Worm (Caenorhabditis elegans) whole organism, early embryonic: ENCODE measurements around the gene F46C5.6.

Source experiments
- B0310.2 ChIP-seq: sonication (generic microtip); optimal IDR thresholded peaks from 2 replicates; lab custom pipeline; 2016; ENCODE audit warnings: mild to moderate bottlenecking, missing genetic modification characterization, missing compliant biosample characterization
- F13C5.2 ChIP-seq: sonication (generic microtip); optimal IDR thresholded peaks from 2 replicates; lab custom pipeline; 2017; ENCODE audit warnings: mild to moderate bottlenecking, missing genetic modification characterization, inconsistent platforms, missing compliant biosample characterization
- aly-1 ChIP-seq: sonication (generic microtip); optimal IDR thresholded peaks from 2 replicates; lab custom pipeline; 2016; ENCODE audit warnings: missing genetic modification characterization, missing compliant biosample characterization
- ama-1 ChIP-seq: fragments of 150-350 bp; optimal IDR thresholded peaks from 2 replicates; lab custom pipeline; 2014
- ceh-13 ChIP-seq: fragments of 200-800 bp; sonication (Bioruptor generic); optimal IDR thresholded peaks from 2 replicates; lab custom pipeline; 2018; ENCODE audit warnings: mild to moderate bottlenecking, missing genetic modification characterization, missing compliant biosample characterization
- ceh-36 ChIP-seq: sonication (generic microtip); optimal IDR thresholded peaks from 2 replicates; lab custom pipeline; 2016; ENCODE audit warnings: missing genetic modification characterization, inconsistent platforms, missing compliant biosample characterization
- ets-7 ChIP-seq: sonication (generic microtip); optimal IDR thresholded peaks from 2 replicates; lab custom pipeline; 2016; ENCODE audit warnings: missing genotype, missing genetic modification characterization, missing compliant biosample characterization
- flt-1 ChIP-seq: fragments of 200-800 bp; sonication (Bioruptor generic); IDR thresholded peaks from 2 replicates; pipeline ENCODE4 v1.3.6; 2022; ENCODE audit warnings: missing genetic modification characterization, missing compliant biosample characterization
- hmbx-1 ChIP-seq: sonication (generic microtip); optimal IDR thresholded peaks from 2 replicates; lab custom pipeline; 2016; ENCODE audit warnings: mild to moderate bottlenecking, missing genetic modification characterization, missing compliant biosample characterization
- hmg-4 ChIP-seq: fragments of 200-800 bp; sonication (Bioruptor generic); optimal IDR thresholded peaks from 2 replicates; lab custom pipeline; 2018; ENCODE audit warnings: mild to moderate bottlenecking, missing genetic modification characterization, missing compliant biosample characterization
- hnd-1 ChIP-seq: sonication (generic microtip); optimal IDR thresholded peaks from 2 replicates; lab custom pipeline; 2016; ENCODE audit warnings: missing genetic modification characterization, missing compliant biosample characterization
- pes-1 ChIP-seq: fragments of 200-800 bp; sonication (Bioruptor generic); IDR thresholded peaks from 2 replicates; pipeline ENCODE4 v1.3.6; 2022; ENCODE audit warnings: missing genetic modification reagents, missing genetic modification characterization, missing compliant biosample characterization
- scrt-1 ChIP-seq: fragments of 200-800 bp; sonication (Bioruptor generic); IDR thresholded peaks from 2 replicates; pipeline ENCODE4 v1.3.6; 2022; ENCODE audit warnings: missing genetic modification characterization, missing compliant biosample characterization
- sea-1 ChIP-seq: fragments of 200-800 bp; sonication (Bioruptor generic); conservative IDR thresholded peaks from 2 replicates; pipeline ENCODE4 v1.3.6; 2022; ENCODE audit warnings: missing genetic modification characterization, missing compliant biosample characterization
- tbx-11 ChIP-seq: fragments of 200-800 bp; sonication (Bioruptor generic); IDR thresholded peaks from 2 replicates; pipeline ENCODE4 v1.3.6; 2022; ENCODE audit warnings: missing genetic modification characterization, missing compliant biosample characterization
- tbx-37 ChIP-seq: fragments of 200-800 bp; sonication (Bioruptor generic); conservative IDR thresholded peaks from 2 replicates; pipeline ENCODE4 v1.3.6; 2022; ENCODE audit warnings: missing genetic modification reagents, missing genetic modification characterization, missing compliant biosample characterization
- tra-4 ChIP-seq: sonication (generic microtip); optimal IDR thresholded peaks from 2 replicates; lab custom pipeline; 2017; ENCODE audit warnings: missing genetic modification characterization, missing compliant biosample characterization

F46C5.6 gene

DNA sequence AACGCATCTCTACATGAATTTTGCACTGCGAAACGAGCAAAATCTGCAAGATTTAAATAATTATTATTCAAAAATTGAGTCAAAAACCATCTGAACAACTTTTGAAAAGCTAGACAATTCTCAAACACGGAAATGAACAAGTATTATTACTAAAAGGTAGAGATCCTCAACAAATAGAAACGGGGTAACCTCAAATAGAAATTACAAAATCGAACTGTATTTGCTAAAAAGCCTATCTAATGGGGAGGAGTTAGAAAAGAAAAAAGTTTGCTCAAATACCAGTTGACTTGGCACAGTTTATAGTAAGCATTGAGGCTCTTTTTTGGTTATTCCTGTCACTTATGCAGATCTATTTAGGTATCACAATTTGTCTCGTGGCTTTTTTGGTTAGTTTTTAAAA is 18.5 kb downstream of the F46C5.6 start, which contains the start of gene nas-25:
TSS of gene nas-25 (plus strand) at position 301 of the 400 bp plus-strand sequence.
- TF ChIP-seq hmg-4 (no peak), ets-7 (tag; lab: Kevin White, UChicago) (no peak), flt-1 (no peak), tra-4 (no peak), hnd-1 (tag; lab: Kevin White, UChicago) (no peak), ama-1 (lab: Kevin White, UChicago) (no peak)

DNA sequence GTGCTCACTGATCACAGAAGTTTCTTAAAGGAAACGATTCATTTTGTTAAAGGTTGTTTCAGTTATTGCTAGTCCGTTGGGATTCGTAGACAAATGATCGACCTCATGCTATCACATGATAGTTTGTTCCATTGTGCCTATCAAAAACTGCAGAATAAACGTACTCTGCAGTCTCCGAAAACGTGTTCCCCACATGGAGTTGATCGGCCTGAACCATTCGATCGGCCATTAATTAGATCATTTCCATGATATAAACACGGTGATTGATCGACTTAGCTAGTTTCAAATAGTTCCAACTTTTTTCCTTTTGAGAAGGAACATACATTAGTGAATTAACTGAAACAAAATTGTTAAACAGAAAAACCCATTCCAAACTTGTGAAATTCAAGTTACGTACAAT is 21.6 kb downstream of the F46C5.6 start:
- TF ChIP-seq tra-4 (no peak), ceh-13 (no peak), scrt-1 (GFP tag; lab: Robert Waterston, UW) (no peak), tbx-37 (GFP tag; lab: Robert Waterston, UW) (no peak), ceh-36 (no peak), hnd-1 (tag; lab: Kevin White, UChicago) (no peak), pes-1 (GFP tag; lab: Robert Waterston, UW) (no peak), F13C5.2 (tag; lab: Kevin White, UChicago) (no peak), tbx-11 (GFP tag; lab: Robert Waterston, UW) (no peak), aly-1 (no peak), hmbx-1 (tag; lab: Kevin White, UChicago) (no peak), flt-1 (no peak), ama-1 (lab: Kevin White, UChicago) (no peak), sea-1 (GFP tag; lab: Robert Waterston, UW) (no peak)

DNA sequence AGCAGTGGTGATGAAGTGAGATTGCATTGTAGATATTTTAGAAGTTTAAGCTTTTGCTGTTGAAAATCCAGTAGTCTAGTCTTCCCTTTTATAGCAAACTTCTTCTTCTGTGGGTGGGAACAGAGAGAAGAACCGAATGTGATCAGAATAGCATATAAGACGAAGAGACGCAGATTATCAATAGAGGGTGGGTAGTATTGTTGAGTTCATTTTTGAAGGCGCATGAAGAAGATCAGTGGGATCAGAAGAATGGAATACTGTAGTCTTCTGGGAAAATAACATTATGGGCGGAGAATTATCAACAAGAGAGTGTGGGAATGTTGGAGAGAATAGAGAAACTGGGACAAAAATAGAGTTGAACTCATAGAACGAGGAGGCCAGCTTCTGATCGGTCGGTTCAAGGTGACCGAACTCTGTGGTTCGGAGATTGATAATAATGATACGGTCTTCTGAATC is 23.1 kb downstream of the F46C5.6 start, which contains the start of gene F46C5.1:
TSS of gene F46C5.1 (minus strand) at position 51 of the 456 bp plus-strand sequence.
- TF ChIP-seq tbx-11 (GFP tag; lab: Robert Waterston, UW) (no peak), hmg-4 (no peak), B0310.2 (tag; lab: Kevin White, UChicago) (no peak), aly-1 (no peak), ceh-36 (no peak), ets-7 (tag; lab: Kevin White, UChicago) (no peak), pes-1 (GFP tag; lab: Robert Waterston, UW) (no peak), tbx-37 (GFP tag; lab: Robert Waterston, UW) (no peak), F13C5.2 (tag; lab: Kevin White, UChicago) (no peak), sea-1 (GFP tag; lab: Robert Waterston, UW) (no peak), ama-1 (lab: Kevin White, UChicago) (no peak), hmbx-1 (tag; lab: Kevin White, UChicago) (no peak), scrt-1 (GFP tag; lab: Robert Waterston, UW) (no peak), tra-4 (no peak), flt-1 (no peak), ceh-13 (no peak), hnd-1 (tag; lab: Kevin White, UChicago) (no peak)

ce11 chrII:8820126-8820972 is 24.0 kb downstream of the F46C5.6 start:
- TF ChIP-seq ama-1 (lab: Kevin White, UChicago) (no peak), sea-1 (GFP tag; lab: Robert Waterston, UW) (no peak), hnd-1 (tag; lab: Kevin White, UChicago) (no peak), ets-7 (tag; lab: Kevin White, UChicago) (no peak), ceh-36 (no peak), tbx-37 (GFP tag; lab: Robert Waterston, UW) (no peak), pes-1 (GFP tag; lab: Robert Waterston, UW) (no peak), flt-1 (no peak)

DNA sequence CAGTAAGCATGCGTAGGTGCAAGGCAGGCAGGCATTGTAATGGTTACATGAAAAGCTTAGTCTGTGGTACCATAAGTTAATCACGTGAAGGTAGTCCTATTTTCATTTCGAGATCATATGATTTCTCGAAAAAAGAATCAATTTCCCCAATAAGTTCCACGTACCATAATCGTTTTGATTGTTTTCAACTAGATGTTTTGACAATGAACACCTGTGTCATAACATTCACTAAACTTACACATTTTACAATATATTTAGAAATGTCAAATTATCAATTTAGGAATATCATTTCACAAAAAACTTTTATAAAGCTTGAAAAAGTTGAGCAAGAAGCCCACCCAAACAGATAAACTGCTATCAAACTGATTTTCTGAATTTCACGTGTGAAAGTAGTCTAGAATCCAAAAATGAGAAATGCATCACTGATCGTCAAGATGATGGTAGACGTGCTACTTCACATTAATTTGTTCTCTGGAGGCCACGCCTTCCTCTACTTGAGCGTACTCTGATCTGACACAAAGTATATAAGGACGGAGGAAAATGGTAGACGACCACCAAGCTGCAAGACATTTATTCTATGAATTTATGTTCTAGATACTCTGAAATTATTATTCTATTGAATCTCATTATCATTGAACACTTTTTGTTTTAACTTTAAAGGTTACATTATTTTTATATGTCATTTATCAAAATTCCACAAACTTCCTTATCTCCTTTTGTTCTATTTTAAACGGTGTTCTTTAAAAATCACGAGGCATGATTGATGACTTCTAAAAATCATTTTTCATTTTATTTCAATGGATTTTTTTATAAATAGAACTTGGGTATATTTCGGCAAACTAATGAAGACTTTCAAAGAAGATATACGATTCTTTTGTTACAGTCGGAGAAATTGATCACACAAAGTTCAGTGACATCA is 25.1 kb downstream of the F46C5.6 start, which contains the start of gene F46C5.10:
TSS of gene F46C5.10 (minus strand) at position 51 of the 919 bp plus-strand sequence.
- TF ChIP-seq tbx-37 (GFP tag; lab: Robert Waterston, UW) (no peak), B0310.2 (tag; lab: Kevin White, UChicago) (no peak), ama-1 (lab: Kevin White, UChicago) (no peak), flt-1 (no peak), ets-7 (tag; lab: Kevin White, UChicago) (no peak), scrt-1 (GFP tag; lab: Robert Waterston, UW) (no peak), ceh-13 (no peak)

ce11 chrII:8818257-8818656 is 26.1 kb downstream of the F46C5.6 start:
- TF ChIP-seq scrt-1 (GFP tag; lab: Robert Waterston, UW) (no peak), ama-1 (lab: Kevin White, UChicago) (no peak), aly-1 (no peak), hnd-1 (tag; lab: Kevin White, UChicago) (no peak), F13C5.2 (tag; lab: Kevin White, UChicago) (no peak), flt-1 (no peak), ets-7 (tag; lab: Kevin White, UChicago) (no peak), hmg-4 (no peak), tbx-11 (GFP tag; lab: Robert Waterston, UW) (no peak), sea-1 (GFP tag; lab: Robert Waterston, UW) (no peak), hmbx-1 (tag; lab: Kevin White, UChicago) (no peak), tbx-37 (GFP tag; lab: Robert Waterston, UW) (no peak), tra-4 (no peak), ceh-36 (no peak), B0310.2 (tag; lab: Kevin White, UChicago) (no peak), pes-1 (GFP tag; lab: Robert Waterston, UW) (no peak), ceh-13 (no peak)
